Fruit fly (Drosophila melanogaster) whole organism, embryonic: ENCODE measurements around the gene CG15403.
A peak's percentile ranks its signal among the peaks of the same experiment; 100 is the strongest.

Experiments used
- Blimp-1 ChIP-seq: fragments of 200-800 bp; sonication (Bioruptor generic); optimal IDR thresholded peaks from 3 replicates; lab custom pipeline; 2018; ENCODE audit warnings: missing biosample characterization, missing genetic modification characterization, mild to moderate bottlenecking, moderate library complexity, missing genetic modification reagents
- CG10209 ChIP-seq: fragments of 200-800 bp; sonication (Bioruptor generic); optimal IDR thresholded peaks from 3 replicates; lab custom pipeline; 2017; ENCODE audit warnings: missing biosample characterization, mild to moderate bottlenecking, missing genetic modification characterization, missing genetic modification reagents
- CG10979 ChIP-seq: fragments of 200-800 bp; sonication (Bioruptor generic); optimal IDR thresholded peaks from 2 replicates; lab custom pipeline; 2018; ENCODE audit warnings: missing biosample characterization, mild to moderate bottlenecking, missing genetic modification characterization, moderate library complexity
- CG11504 ChIP-seq: fragments of 200-800 bp; sonication (Bioruptor generic); optimal IDR thresholded peaks from 3 replicates; lab custom pipeline; 2019; ENCODE audit warnings: missing biosample characterization, mild to moderate bottlenecking, missing genetic modification characterization, moderate library complexity
- CG12391 ChIP-seq: fragments of 200-800 bp; sonication (Bioruptor generic); optimal IDR thresholded peaks from 3 replicates; lab custom pipeline; 2018; ENCODE audit warnings: missing biosample characterization, mild to moderate bottlenecking, missing genetic modification characterization, moderate library complexity
- CG13424 ChIP-seq: fragments of 200-800 bp; sonication (Bioruptor generic); optimal IDR thresholded peaks from 2 replicates; lab custom pipeline; 2019; ENCODE audit warnings: missing biosample characterization, mild to moderate bottlenecking, missing genetic modification characterization, moderate library complexity
- CG17359 ChIP-seq: fragments of 200-800 bp; sonication (Bioruptor generic); optimal IDR thresholded peaks from 3 replicates; lab custom pipeline; 2018; ENCODE audit warnings: missing biosample characterization, mild to moderate bottlenecking, missing genetic modification characterization, moderate library complexity
- CG2199 ChIP-seq: fragments of 200-800 bp; sonication (Bioruptor generic); IDR thresholded peaks from 3 replicates; pipeline ENCODE4 v1.3.6; 2022; ENCODE audit warnings: missing biosample characterization, missing genetic modification characterization
- CG31224 ChIP-seq: fragments of 200-800 bp; sonication (Bioruptor generic); IDR thresholded peaks from 2 replicates; pipeline ENCODE4 v1.3.6; 2022; ENCODE audit warnings: missing biosample characterization, missing genetic modification characterization
- CG31441 ChIP-seq: fragments of 200-800 bp; sonication (Bioruptor generic); IDR thresholded peaks from 2 replicates; pipeline ENCODE4 v1.3.6; 2022; ENCODE audit warnings: missing biosample characterization, missing genetic modification characterization
- CG32772 ChIP-seq: fragments of 200-800 bp; sonication (Bioruptor generic); IDR thresholded peaks from 2 replicates; pipeline ENCODE4 v1.3.6; 2022; ENCODE audit warnings: missing biosample characterization, missing genetic modification characterization
- CG33213 ChIP-seq: fragments of 200-800 bp; sonication (Bioruptor generic); optimal IDR thresholded peaks from 3 replicates; lab custom pipeline; 2016; ENCODE audit warnings: missing biosample characterization, missing genetic modification characterization
- CG4424 ChIP-seq: fragments of 200-800 bp; sonication (Bioruptor generic); optimal IDR thresholded peaks from 3 replicates; lab custom pipeline; 2016; ENCODE audit warnings: missing biosample characterization, missing genetic modification characterization
- CG6272 ChIP-seq: fragments of 200-800 bp; sonication (Bioruptor generic); IDR thresholded peaks from 2 replicates; pipeline ENCODE4 v1.3.6; 2022; ENCODE audit warnings: missing biosample characterization, missing genetic modification characterization
- CG7839 ChIP-seq: fragments of 200-800 bp; sonication (Bioruptor generic); optimal IDR thresholded peaks from 3 replicates; lab custom pipeline; 2018; ENCODE audit warnings: missing biosample characterization, mild to moderate bottlenecking, missing genetic modification characterization, moderate library complexity
- CG8388 ChIP-seq: fragments of 200-800 bp; sonication (Bioruptor generic); optimal IDR thresholded peaks from 2 replicates; lab custom pipeline; 2019; ENCODE audit warnings: missing biosample characterization, mild to moderate bottlenecking, missing genetic modification characterization, moderate library complexity
- Dfd ChIP-seq, 2 experiments: fragments of >200 bp; optimal IDR thresholded peaks; 2 replicates each; lab custom pipeline; 2017; ENCODE audit warnings: missing biosample characterization in 2 of 2, missing genetic modification characterization in 2 of 2
- HLH3B ChIP-seq: fragments of 200-800 bp; sonication (Bioruptor generic); IDR thresholded peaks from 2 replicates; pipeline ENCODE4 v1.3.6; 2022; ENCODE audit warnings: missing biosample characterization, missing genetic modification characterization
- HmgD ChIP-seq: fragments of 200-800 bp; sonication (Bioruptor generic); optimal IDR thresholded peaks from 3 replicates; lab custom pipeline; 2016; ENCODE audit warnings: missing biosample characterization, missing genetic modification characterization
- Hr51 ChIP-seq, 2 experiments: fragments of 200-800 bp; sonication (Bioruptor generic); optimal IDR thresholded peaks; 2 replicates in 1 of 2; 3 replicates in 1 of 2; lab custom pipeline; 2016 to 2018; ENCODE audit warnings: missing biosample characterization in 2 of 2, missing genetic modification characterization in 2 of 2, mild to moderate bottlenecking in 1 of 2, moderate library complexity in 1 of 2
- PHDP ChIP-seq: fragments of 200-800 bp; sonication (Bioruptor generic); optimal IDR thresholded peaks from 3 replicates; lab custom pipeline; 2018; ENCODE audit warnings: missing biosample characterization, mild to moderate bottlenecking, missing genetic modification characterization, moderate library complexity
- Sox102F ChIP-seq: fragments of 200-800 bp; sonication (Bioruptor generic); optimal IDR thresholded peaks from 2 replicates; lab custom pipeline; 2018; ENCODE audit warnings: missing biosample characterization, mild to moderate bottlenecking, missing genetic modification characterization, moderate library complexity
- Ssrp ChIP-seq: fragments of 200-800 bp; sonication (Bioruptor generic); optimal IDR thresholded peaks from 2 replicates; lab custom pipeline; 2018; ENCODE audit warnings: missing biosample characterization, mild to moderate bottlenecking, missing genetic modification characterization, moderate library complexity
- Xrp1 ChIP-seq: fragments of 200-800 bp; sonication (Bioruptor generic); IDR thresholded peaks from 2 replicates; pipeline ENCODE4 v1.3.6; 2022; ENCODE audit warnings: missing biosample characterization, missing genetic modification characterization
- bab2 ChIP-seq: fragments of 200-800 bp; sonication (Bioruptor generic); optimal IDR thresholded peaks from 2 replicates; lab custom pipeline; 2016; ENCODE audit warnings: missing biosample characterization, missing genetic modification characterization
- bsh ChIP-seq, 2 experiments: fragments of 200-800 bp; sonication (Bioruptor generic); optimal IDR thresholded peaks; 2 replicates each; lab custom pipeline; 2017 to 2018; ENCODE audit warnings: mild to moderate bottlenecking in 2 of 2, missing biosample characterization in 2 of 2, missing genetic modification characterization in 2 of 2, moderate library complexity in 1 of 2
- cg ChIP-seq: fragments of 200-800 bp; sonication (Bioruptor generic); optimal IDR thresholded peaks from 3 replicates; lab custom pipeline; 2019; ENCODE audit warnings: missing biosample characterization, mild to moderate bottlenecking, missing genetic modification characterization, moderate library complexity
- dmrt99B ChIP-seq: fragments of 200-800 bp; sonication (Bioruptor generic); optimal IDR thresholded peaks from 2 replicates; lab custom pipeline; 2018; ENCODE audit warnings: missing biosample characterization, mild to moderate bottlenecking, missing genetic modification characterization, moderate library complexity
- fd64A ChIP-seq: fragments of 200-800 bp; sonication (Bioruptor generic); optimal IDR thresholded peaks from 3 replicates; lab custom pipeline; 2018; ENCODE audit warnings: missing biosample characterization, mild to moderate bottlenecking, missing genetic modification characterization
- gem ChIP-seq: fragments of 200-800 bp; sonication (Bioruptor generic); optimal IDR thresholded peaks from 2 replicates; lab custom pipeline; 2019; ENCODE audit warnings: missing biosample characterization, mild to moderate bottlenecking, missing genetic modification characterization, moderate library complexity
- knrl ChIP-seq: fragments of 200-800 bp; sonication (Bioruptor generic); IDR thresholded peaks from 3 replicates; pipeline ENCODE4 v1.3.6; 2022; ENCODE audit warnings: missing biosample characterization, missing genetic modification characterization; ENCODE audit not compliant: partially characterized antibody
- lab ChIP-seq: fragments of 200-800 bp; sonication (Bioruptor generic); optimal IDR thresholded peaks from 3 replicates; lab custom pipeline; 2017; ENCODE audit warnings: missing biosample characterization, missing genetic modification characterization, mild to moderate bottlenecking, moderate library complexity, missing genetic modification reagents
- mld ChIP-seq: fragments of 200-800 bp; sonication (Bioruptor generic); IDR thresholded peaks from 3 replicates; pipeline ENCODE4 v1.3.6; 2022; ENCODE audit warnings: missing biosample characterization, missing genetic modification characterization; ENCODE audit not compliant: partially characterized antibody
- nmo ChIP-seq: fragments of 200-800 bp; sonication (Bioruptor generic); optimal IDR thresholded peaks from 2 replicates; lab custom pipeline; 2018; ENCODE audit warnings: missing biosample characterization, mild to moderate bottlenecking, missing genetic modification characterization, moderate library complexity
- phol ChIP-seq: fragments of 200-800 bp; sonication (Bioruptor generic); optimal IDR thresholded peaks from 3 replicates; lab custom pipeline; 2018; ENCODE audit warnings: missing biosample characterization, mild to moderate bottlenecking, missing genetic modification characterization, moderate library complexity
- prd ChIP-seq, 3 experiments: fragments of >200 bp in 2 of 3; fragments of 200-800 bp in 1 of 3; sonication (Bioruptor generic) in 1 of 3; optimal IDR thresholded peaks in 2 of 3; IDR thresholded peaks in 1 of 3; 2 replicates in 2 of 3; 3 replicates in 1 of 3; pipeline versions ENCODE4 v1.3.6 to Lab custom; 2017 to 2022; ENCODE audit warnings: missing biosample characterization in 1 of 3, missing genetic modification characterization in 1 of 3
- sens ChIP-seq: fragments of 200-800 bp; sonication (Bioruptor generic); peaks from one replicate; lab custom pipeline; 2016; ENCODE audit warnings: missing biosample characterization, missing genetic modification characterization
- slbo ChIP-seq: fragments of 200-800 bp; sonication (Bioruptor generic); IDR thresholded peaks from 2 replicates; pipeline ENCODE4 v1.3.6; 2022; ENCODE audit warnings: missing biosample characterization, missing genetic modification characterization
- tap ChIP-seq: fragments of 200-800 bp; optimal IDR thresholded peaks from 3 replicates; lab custom pipeline; 2019; ENCODE audit warnings: missing biosample characterization, mild to moderate bottlenecking, missing genetic modification characterization, moderate library complexity
- unpg ChIP-seq: fragments of 200-800 bp; sonication (Bioruptor generic); optimal IDR thresholded peaks from 3 replicates; lab custom pipeline; 2018; ENCODE audit warnings: missing biosample characterization, mild to moderate bottlenecking, missing genetic modification characterization, moderate library complexity
- vvl ChIP-seq: fragments of 200-800 bp; sonication (Bioruptor generic); IDR thresholded peaks from 2 replicates; pipeline ENCODE4 v1.3.6; 2022; ENCODE audit warnings: missing biosample characterization, missing genetic modification characterization

The CG15403 gene

DNA sequence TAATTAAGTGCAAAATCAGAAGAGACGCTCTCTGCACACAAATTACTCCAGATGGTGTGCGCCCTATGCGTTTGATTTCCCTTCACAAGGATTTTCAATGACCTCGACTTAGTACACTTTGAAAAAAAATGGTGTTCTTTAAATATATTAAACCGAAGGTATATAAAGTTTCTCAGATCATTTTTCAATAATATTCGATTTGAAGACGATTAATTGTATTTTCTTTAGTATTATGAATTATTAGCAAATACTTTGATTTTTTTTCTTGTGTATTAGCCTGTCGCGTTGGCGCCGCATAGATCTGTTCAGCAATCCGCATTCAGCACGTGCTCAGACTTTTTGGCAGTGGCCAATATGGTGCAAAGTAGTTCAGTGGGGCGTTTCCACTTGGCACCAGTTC, 622 bp upstream of the CG15403 start:
- TF ChIP-seq Sox102F (GFP tag; lab: Kevin White, UChicago) (peak; percentile 28), CG32772 (GFP tag; lab: Robert Waterston, UW) (no peak), cg (GFP tag; lab: Kevin White, UChicago) (no peak), Xrp1 (GFP tag; lab: Robert Waterston, UW) (0 out of 2 replicates have a peak, but pooled peaks have one; percentile 6), CG7839 (tag; lab: Kevin White, UChicago) (peak; percentile 8), CG31441 (GFP tag; lab: Robert Waterston, UW) (peak; percentile 42; the same call in 1 of the 2 replicates), CG8388 (GFP tag; lab: Kevin White, UChicago) (peak; percentile 8), HmgD (GFP tag; lab: Kevin White, UChicago) (no peak), CG12391 (tag; lab: Kevin White, UChicago) (peak; percentile 6), CG11504 (peak; percentile 55), phol (tag; lab: Kevin White, UChicago) (peak; percentile 26), Dfd (GFP tag; optimal IDR thresholded peaks at IDR 0.05; lab: Kevin White, UChicago) (no peak), tap (tag; lab: Kevin White, UChicago) (peak; percentile 31), CG10209 (GFP tag; lab: Kevin White, UChicago) (no peak), slbo (GFP tag; lab: Robert Waterston, UW) (no peak), prd (optimal IDR thresholded peaks at IDR 0.05; lab: Kevin White, UChicago) (no peak), prd (GFP tag; IDR thresholded peaks at IDR 0.05; lab: Robert Waterston, UW) (peak; percentile 48; the same call in 1 of the 3 replicates), dmrt99B (tag; lab: Kevin White, UChicago) (peak; percentile 31), bsh (GFP tag; optimal IDR thresholded peaks at IDR 0.05; lab: Kevin White, UChicago) (peak in 1 of 2 experiments; percentile 44), CG13424 (peak; percentile 5), CG17359 (tag; lab: Kevin White, UChicago) (peak; percentile 10), vvl (0 out of 2 replicates have a peak, but pooled peaks have one; percentile 13), nmo (GFP tag; lab: Kevin White, UChicago) (peak; percentile 22), CG33213 (GFP tag; lab: Kevin White, UChicago) (no peak), mld (no peak), unpg (GFP tag; lab: Kevin White, UChicago) (peak; percentile 34), Blimp-1 (peak; percentile 37), HLH3B (GFP tag; lab: Robert Waterston, UW) (peak; percentile 12; the same call in 1 of the 2 replicates), CG31224 (GFP tag; lab: Robert Waterston, UW) (no peak), CG6272 (GFP tag; lab: Robert Waterston, UW) (no peak), PHDP (tag; lab: Kevin White, UChicago) (peak; percentile 17), sens (GFP tag; lab: Kevin White, UChicago) (peak; percentile 68), lab (GFP tag; lab: Kevin White, UChicago) (peak; percentile 5), gem (tag; lab: Kevin White, UChicago) (peak; percentile 53), bab2 (GFP tag; lab: Kevin White, UChicago) (no peak), CG10979 (tag; lab: Kevin White, UChicago) (peak; percentile 46), Hr51 (GFP tag; optimal IDR thresholded peaks at IDR 0.05; lab: Kevin White, UChicago) (peak in 1 of 2 experiments; percentile 12), fd64A (no peak), knrl (no peak), CG2199 (GFP tag; lab: Robert Waterston, UW) (no peak), CG4424 (GFP tag; lab: Kevin White, UChicago) (no peak), Ssrp (tag; lab: Kevin White, UChicago) (peak; percentile 13)
